Fruit fly (Drosophila melanogaster): Measurements from ENCODE around the gene CG6000.

Gene CG6000

dm6 chr3R:24079613-24080012, 25.4 kb downstream of the CG6000 start:
- no peak for TF ChIP-seq CG8478 (optimal IDR thresholded peaks at IDR 0.05)
- TF ChIP-seq pan (optimal IDR thresholded peaks at IDR 0.05), result no peak

dm6 chr3R:24084975-24085374, 30.8 kb downstream of the CG6000 start:
- TF ChIP-seq usp (GFP tag; optimal IDR thresholded peaks at IDR 0.05) (no peak), psq (optimal IDR thresholded peaks at IDR 0.05) (no peak), pan (optimal IDR thresholded peaks at IDR 0.05) (no peak), Dll (optimal IDR thresholded peaks at IDR 0.05) (no peak), CG8478 (optimal IDR thresholded peaks at IDR 0.05) (no peak), EcR (GFP tag; optimal IDR thresholded peaks at IDR 0.05) (no peak)

- TF ChIP-seq EcR (GFP tag; optimal IDR thresholded peaks at IDR 0.05) (no peak), Dll (optimal IDR thresholded peaks at IDR 0.05) (no peak), usp (GFP tag; optimal IDR thresholded peaks at IDR 0.05) (no peak), pan (optimal IDR thresholded peaks at IDR 0.05) (no peak), CG8478 (optimal IDR thresholded peaks at IDR 0.05) (no peak), psq (optimal IDR thresholded peaks at IDR 0.05) (no peak)
These were observed 36.0 kb downstream of the CG6000 start for dm6 chr3R:24090143-24090542.

DNA sequence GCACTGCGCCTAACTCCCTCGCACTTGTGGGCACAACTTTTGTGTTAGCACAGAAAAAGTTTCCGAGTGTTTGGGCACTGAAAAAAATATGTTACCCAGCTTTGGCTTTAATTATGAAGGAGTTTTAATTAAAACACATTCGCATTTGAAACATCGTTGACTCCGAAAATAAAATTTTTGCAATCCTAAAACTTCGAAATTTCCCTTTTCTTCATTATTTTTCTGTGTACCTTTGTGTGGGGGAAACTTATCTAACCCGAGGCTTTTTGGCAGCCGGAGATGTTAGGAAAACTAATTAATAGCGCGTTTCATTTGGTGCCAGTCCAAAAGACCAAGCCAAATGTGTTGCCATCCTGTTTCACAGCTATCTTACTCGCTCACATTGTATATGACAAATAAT, 37.5 kb downstream of the CG6000 start:
- TF ChIP-seq usp (GFP tag; optimal IDR thresholded peaks at IDR 0.05) (no peak), CG8478 (optimal IDR thresholded peaks at IDR 0.05) (no peak), EcR (GFP tag; optimal IDR thresholded peaks at IDR 0.05) (no peak), Dll (optimal IDR thresholded peaks at IDR 0.05) (no peak), pan (optimal IDR thresholded peaks at IDR 0.05) (no peak), psq (optimal IDR thresholded peaks at IDR 0.05) (no peak)

DNA sequence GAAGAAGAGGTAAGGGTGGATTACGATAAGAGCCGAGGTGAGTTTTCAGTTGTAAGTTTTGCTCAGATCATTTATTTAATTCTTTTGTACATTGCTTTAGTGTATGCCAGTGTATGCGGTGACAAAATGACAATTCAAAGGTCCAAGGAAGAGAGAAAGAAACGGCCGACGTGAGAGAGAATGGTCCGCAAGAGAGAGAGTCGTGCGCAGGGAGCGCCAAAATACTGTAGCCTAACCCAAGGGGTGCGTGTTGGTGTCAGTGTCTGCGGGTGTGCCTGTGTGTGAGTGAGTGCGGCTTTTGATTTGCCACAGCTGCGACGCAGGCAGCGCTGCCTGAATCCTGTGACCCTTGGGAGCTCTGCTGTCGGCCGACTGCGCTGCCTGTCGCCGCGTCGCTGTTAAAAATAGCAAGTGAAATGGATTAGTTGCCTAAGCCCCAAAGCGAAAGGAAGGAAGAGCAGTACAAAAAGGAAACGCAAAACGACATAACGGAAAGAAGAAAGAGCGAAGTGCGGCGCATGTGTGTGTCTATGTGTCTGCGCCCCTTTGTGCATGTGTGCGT, 38.5 kb downstream of the CG6000 start:
- TF ChIP-seq pan (optimal IDR thresholded peaks at IDR 0.05), result no peak
- no peak for TF ChIP-seq Dll (optimal IDR thresholded peaks at IDR 0.05)
- no peak for TF ChIP-seq psq (optimal IDR thresholded peaks at IDR 0.05)
- no peak for TF ChIP-seq CG8478 (optimal IDR thresholded peaks at IDR 0.05)
- no peak for TF ChIP-seq EcR (GFP tag; optimal IDR thresholded peaks at IDR 0.05)
- TF ChIP-seq usp (GFP tag; optimal IDR thresholded peaks at IDR 0.05), result no peak

- TF ChIP-seq EcR (GFP tag; optimal IDR thresholded peaks at IDR 0.05), result no peak
- TF ChIP-seq psq (optimal IDR thresholded peaks at IDR 0.05), result no peak
- TF ChIP-seq CG8478 (optimal IDR thresholded peaks at IDR 0.05), result no peak
- no peak for TF ChIP-seq usp (GFP tag; optimal IDR thresholded peaks at IDR 0.05)
- TF ChIP-seq Dll (optimal IDR thresholded peaks at IDR 0.05), result no peak
- TF ChIP-seq pan (optimal IDR thresholded peaks at IDR 0.05), result no peak
These were observed 39.2 kb downstream of the CG6000 start for dm6 chr3R:24093430-24093829.

dm6 chr3R:24099039-24100026, 45.1 kb downstream of the CG6000 start:
- TF ChIP-seq Dll (optimal IDR thresholded peaks at IDR 0.05), result no peak
- TF ChIP-seq pan (optimal IDR thresholded peaks at IDR 0.05), result peak; percentile 56
- TF ChIP-seq usp (GFP tag; optimal IDR thresholded peaks at IDR 0.05), result no peak

dm6 chr3R:24100717-24101116, 46.5 kb downstream of the CG6000 start:
- no peak for TF ChIP-seq EcR (GFP tag; optimal IDR thresholded peaks at IDR 0.05)
- no peak for TF ChIP-seq pan (optimal IDR thresholded peaks at IDR 0.05)
- TF ChIP-seq psq (optimal IDR thresholded peaks at IDR 0.05), result no peak
- TF ChIP-seq CG8478 (optimal IDR thresholded peaks at IDR 0.05), result no peak
- no peak for TF ChIP-seq usp (GFP tag; optimal IDR thresholded peaks at IDR 0.05)
- no peak for TF ChIP-seq Dll (optimal IDR thresholded peaks at IDR 0.05)

DNA sequence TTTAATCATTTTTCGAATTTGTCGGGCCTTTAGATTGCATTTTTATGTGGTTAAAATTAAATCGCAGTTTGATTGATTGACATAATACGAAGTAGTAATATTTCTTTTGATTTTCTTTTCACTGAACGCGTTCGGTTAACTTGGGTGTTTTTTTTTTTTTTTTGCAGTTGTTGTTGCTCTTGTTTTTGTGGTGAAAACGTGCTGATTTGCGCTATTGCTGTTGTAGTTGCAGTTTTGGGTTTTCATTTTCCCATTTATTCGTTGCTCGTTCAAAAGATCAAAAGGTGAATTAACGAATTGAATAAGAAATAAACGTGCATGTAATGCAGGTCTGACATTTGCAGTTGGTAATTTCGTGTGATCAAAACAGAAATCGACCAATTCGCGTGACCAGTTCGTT, 47.2 kb downstream of the CG6000 start:
- TF ChIP-seq usp (GFP tag; optimal IDR thresholded peaks at IDR 0.05), result no peak
- TF ChIP-seq psq (optimal IDR thresholded peaks at IDR 0.05), result no peak
- TF ChIP-seq Dll (optimal IDR thresholded peaks at IDR 0.05), result no peak
- TF ChIP-seq EcR (GFP tag; optimal IDR thresholded peaks at IDR 0.05), result no peak

DNA sequence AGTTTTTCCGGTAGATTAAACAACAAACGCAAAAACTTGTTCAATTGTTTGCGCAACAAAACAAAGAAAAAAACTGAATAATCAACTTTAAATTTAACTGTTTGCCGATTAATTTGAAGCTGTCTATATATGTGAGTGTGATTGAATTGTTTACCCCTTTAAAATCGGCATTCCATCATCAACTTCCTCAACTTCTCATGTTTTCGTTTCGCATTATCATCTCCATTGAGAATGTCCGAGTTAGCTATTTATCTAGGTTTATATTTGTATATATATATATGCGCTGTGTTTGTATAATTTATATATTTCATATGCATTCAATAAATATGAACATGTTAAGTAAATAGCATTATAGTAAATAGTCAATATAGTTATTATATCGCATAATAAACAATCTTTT, 48.2 kb downstream of the CG6000 start:
- TF ChIP-seq CG8478 (optimal IDR thresholded peaks at IDR 0.05), result no peak
- no peak for TF ChIP-seq pan (optimal IDR thresholded peaks at IDR 0.05)
- TF ChIP-seq usp (GFP tag; optimal IDR thresholded peaks at IDR 0.05), result no peak
- no peak for TF ChIP-seq EcR (GFP tag; optimal IDR thresholded peaks at IDR 0.05)
- no peak for TF ChIP-seq psq (optimal IDR thresholded peaks at IDR 0.05)
- TF ChIP-seq Dll (optimal IDR thresholded peaks at IDR 0.05), result no peak

- TF ChIP-seq psq (optimal IDR thresholded peaks at IDR 0.05) (no peak), CG8478 (optimal IDR thresholded peaks at IDR 0.05) (no peak), EcR (GFP tag; optimal IDR thresholded peaks at IDR 0.05) (no peak), Dll (optimal IDR thresholded peaks at IDR 0.05) (no peak), pan (optimal IDR thresholded peaks at IDR 0.05) (no peak), usp (GFP tag; optimal IDR thresholded peaks at IDR 0.05) (no peak)
These were observed 49.5 kb downstream of the CG6000 start for dm6 chr3R:24103708-24104107.
